Worm (Caenorhabditis elegans) whole organism, L4 larva: ENCODE results near the gene R07B7.2.

Experiments used
- Y48G9A.11 ChIP-seq: fragments of 200-800 bp; sonication (Bioruptor generic); IDR thresholded peaks from 2 replicates; pipeline ENCODE4 v1.3.6; 2022; ENCODE audit warnings: missing genetic modification reagents, missing genetic modification characterization, missing compliant biosample characterization
- arid-1 ChIP-seq: fragments of 200-800 bp; sonication (Bioruptor generic); conservative IDR thresholded peaks from 2 replicates; pipeline ENCODE4 v1.3.6; 2022; ENCODE audit warnings: missing genetic modification reagents, missing genetic modification characterization, missing compliant biosample characterization
- fos-1 ChIP-seq: fragments of 150-350 bp; optimal IDR thresholded peaks from 2 replicates; lab custom pipeline; 2014; ENCODE audit warnings: missing biosample characterization, missing genetic modification characterization
- nhr-11 ChIP-seq: fragments of 150-350 bp; optimal IDR thresholded peaks from 2 replicates; lab custom pipeline; 2014; ENCODE audit warnings: missing biosample characterization, missing genetic modification characterization
- php-3 ChIP-seq: fragments of 200-800 bp; sonication (Bioruptor generic); IDR thresholded peaks from 2 replicates; pipeline ENCODE4 v1.3.6; 2022; ENCODE audit warnings: missing genetic modification reagents, missing genetic modification characterization, missing compliant biosample characterization
- zag-1 ChIP-seq: fragments of 150-350 bp; optimal IDR thresholded peaks from 2 replicates; lab custom pipeline; 2014; ENCODE audit warnings: missing biosample characterization, missing genetic modification characterization
- ztf-11 ChIP-seq: fragments of 150-350 bp; optimal IDR thresholded peaks from 2 replicates; lab custom pipeline; 2014; ENCODE audit warnings: missing biosample characterization, missing genetic modification characterization

- TF ChIP-seq zag-1 (tag; lab: Kevin White, UChicago) (no peak), php-3 (GFP tag; lab: Robert Waterston, UW) (no peak), Y48G9A.11 (GFP tag; lab: Robert Waterston, UW) (no peak), nhr-11 (tag; lab: Kevin White, UChicago) (no peak), fos-1 (tag; lab: Kevin White, UChicago) (no peak), arid-1 (GFP tag; lab: Robert Waterston, UW) (no peak), ztf-11 (tag; lab: Kevin White, UChicago) (no peak)
Observed at ce11 chrV:12033841-12034240, 25.7 kb downstream of the R07B7.2 start.
